Fruit fly (Drosophila melanogaster) whole organism, larva: ENCODE measurements around the gene primo-2.

Source experiments
- noc ChIP-seq: fragments of 200-800 bp; sonication (Bioruptor generic); optimal IDR thresholded peaks from 3 replicates; lab custom pipeline; 2019; ENCODE audit warnings: missing biosample characterization, mild to moderate bottlenecking, missing genetic modification characterization, moderate library complexity

The primo-2 gene

DNA sequence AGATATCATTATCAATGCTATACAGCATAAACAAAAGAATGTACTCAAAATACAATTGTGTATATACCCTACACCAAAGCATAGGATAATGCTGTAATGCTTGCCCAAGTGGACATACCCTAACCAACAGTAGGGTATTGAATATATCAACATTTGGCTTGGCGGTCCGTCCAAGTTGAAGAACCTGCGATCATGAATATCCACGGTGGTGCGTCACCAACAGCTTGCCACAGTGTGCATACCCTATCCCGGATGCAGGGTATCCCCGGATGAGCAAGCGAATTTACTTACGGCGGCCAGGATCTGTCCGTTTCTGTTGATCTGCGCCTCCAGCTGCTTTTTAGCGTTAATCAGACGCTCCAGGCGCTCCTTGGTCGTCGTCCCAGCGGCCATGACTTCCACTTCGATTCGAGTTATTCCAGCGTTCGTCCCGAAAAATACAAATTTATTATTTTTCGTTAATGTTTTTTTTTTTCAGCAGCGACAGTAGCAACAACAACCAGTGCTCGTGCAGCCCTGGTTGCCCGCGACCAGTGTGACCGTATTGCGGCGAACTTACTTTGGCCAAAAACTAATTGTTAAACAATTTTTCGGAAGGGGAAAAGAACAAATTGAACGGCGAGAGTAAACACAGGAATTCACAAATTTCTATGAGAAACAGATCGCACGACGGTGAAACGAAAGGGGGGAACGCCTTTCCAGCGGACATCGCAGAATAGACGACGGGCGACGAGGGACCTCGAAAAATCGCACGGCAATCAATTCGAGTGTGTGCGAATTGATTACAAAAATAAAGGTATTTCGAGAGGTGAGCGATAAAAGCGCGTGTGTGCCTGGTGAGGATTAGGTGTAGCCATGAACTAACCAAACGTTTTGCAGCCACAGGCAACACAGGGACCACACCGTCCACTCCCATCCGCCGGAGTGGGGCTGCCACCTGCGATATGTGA lies 35.2 kb downstream of the primo-2 start, which contains the start of the genes Lkb1 and CG9588:
TSS of gene Lkb1 (plus strand) at position 413 of the 950 bp plus-strand sequence.
TSS of gene CG9588 (minus strand) at position 545 of the 950 bp plus-strand sequence.
- TF ChIP-seq noc (tag; lab: Kevin White, UChicago): no peak

DNA sequence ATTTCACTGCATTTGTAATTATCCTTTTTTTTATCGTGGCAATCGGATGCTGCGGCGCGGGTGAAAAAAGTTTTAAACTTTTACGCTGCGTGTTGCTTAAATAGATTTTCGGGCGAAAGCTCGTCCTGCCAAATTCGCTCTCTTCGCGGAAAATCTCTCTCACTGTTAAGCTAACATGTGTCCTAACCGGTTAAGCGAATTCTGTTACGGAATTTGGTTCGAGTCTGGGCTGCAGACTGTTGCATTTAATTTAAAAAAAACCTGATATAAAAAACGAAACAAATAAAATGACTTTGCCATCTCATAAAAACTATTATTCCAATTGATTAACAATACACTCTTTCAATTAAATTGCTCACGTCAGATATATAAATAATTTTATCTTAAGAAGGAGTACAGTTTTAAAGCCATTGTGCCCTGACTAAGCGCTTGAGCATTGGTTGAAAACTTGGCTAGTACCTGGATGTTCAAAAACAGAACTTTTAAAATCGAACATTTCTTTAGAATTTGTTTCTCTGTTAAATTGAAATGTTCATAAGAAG lies 37.1 kb downstream of the primo-2 start, which contains the start of gene Task6:
TSS of gene Task6 (minus strand) at position 51 of the 542 bp plus-strand sequence.
- no peak for TF ChIP-seq noc (tag; lab: Kevin White, UChicago)

DNA sequence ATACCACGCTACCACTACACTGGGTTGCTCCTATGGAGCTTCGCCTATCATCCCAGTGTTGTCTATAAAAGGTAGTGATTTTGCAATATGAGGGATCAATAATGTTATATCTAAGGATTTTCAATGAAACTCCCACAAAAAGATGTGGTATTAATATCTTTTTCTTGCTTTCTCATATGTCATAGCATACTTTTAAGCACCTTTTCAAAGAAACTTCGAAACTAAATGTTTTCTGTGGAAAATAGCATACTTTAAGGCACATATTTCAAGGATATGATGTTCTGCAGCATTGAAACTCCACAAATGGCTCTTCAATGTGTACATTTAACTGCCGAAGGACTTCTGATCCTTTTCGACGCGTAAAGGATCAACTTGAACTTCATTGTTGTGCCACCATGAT lies 38.7 kb downstream of the primo-2 start:
- no peak for TF ChIP-seq noc (tag; lab: Kevin White, UChicago)

DNA sequence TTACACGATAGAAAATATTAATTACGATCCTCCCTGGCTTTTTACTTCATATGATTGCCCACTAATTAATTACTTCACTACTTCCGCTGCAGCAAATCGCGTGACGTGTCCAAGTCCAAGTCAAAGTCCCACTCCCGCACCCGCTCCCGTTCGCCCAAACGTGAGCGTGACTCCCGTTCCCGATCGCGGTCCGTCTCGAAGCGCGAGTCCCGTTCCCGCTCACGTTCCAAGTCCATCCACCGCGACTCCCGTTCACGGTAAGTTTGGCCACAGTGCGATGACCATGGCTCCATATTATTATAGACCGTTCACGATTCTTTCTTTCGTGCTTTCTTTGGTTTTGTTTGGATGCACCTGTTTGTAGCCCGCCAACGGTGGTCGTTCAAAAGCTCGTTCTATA lies 45.6 kb downstream of the primo-2 start:
- TF ChIP-seq noc (tag; lab: Kevin White, UChicago): no peak

- no peak for TF ChIP-seq noc (tag; lab: Kevin White, UChicago)
Observed at dm6 chr3R:13662149-13662548, 49.5 kb downstream of the primo-2 start.

DNA sequence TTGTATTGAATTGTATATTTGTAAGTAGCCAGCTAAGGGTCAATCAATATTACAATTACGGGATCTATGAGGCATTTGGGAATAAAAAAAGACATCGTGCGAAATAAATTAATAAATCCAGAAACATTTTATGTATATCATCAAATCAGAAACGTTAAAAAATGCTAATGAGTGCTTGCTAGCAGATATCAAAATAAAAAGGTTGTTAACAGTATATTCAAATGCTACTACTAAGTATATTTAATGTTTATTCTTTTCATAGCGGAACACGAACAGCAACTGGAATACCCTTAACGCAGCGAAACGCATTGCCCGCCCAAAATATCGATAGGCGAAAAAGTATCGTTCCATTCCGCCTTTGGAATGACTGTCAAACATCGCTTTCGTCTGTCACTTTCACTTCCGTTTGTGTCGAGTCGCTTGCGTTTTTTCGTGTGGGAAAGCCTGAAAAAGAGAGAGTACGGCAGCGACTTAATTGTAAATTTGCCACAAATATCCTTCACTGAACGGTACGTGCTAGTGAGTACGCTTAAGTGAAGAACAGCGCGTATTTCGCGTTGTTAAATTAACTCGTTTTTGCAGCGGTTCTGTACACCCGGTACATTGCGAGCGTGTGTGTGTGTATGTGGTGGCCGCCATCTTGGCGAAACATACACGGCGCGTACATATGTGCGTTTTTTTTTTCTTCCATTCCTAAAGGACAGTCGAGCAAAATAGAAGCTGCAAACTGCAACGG lies 50.5 kb downstream of the primo-2 start, which contains the start of gene B52:
TSS of gene B52 (plus strand) at position 388 of the 736 bp plus-strand sequence.
- TF ChIP-seq noc (tag; lab: Kevin White, UChicago): peak; percentile 71
